Worm (Caenorhabditis elegans) whole organism, L4 larva: ENCODE data around the gene C49F8.15.

Experiments
- D1046.2 ChIP-seq: fragments of 200-800 bp; sonication (Bioruptor generic); IDR thresholded peaks from 2 replicates; pipeline ENCODE4 v1.3.6; 2022; ENCODE audit warnings: missing genetic modification characterization, missing compliant biosample characterization
- F26F4.8 ChIP-seq: fragments of 200-800 bp; sonication (Bioruptor generic); conservative IDR thresholded peaks from 2 replicates; pipeline ENCODE4 v1.3.6; 2022; ENCODE audit warnings: missing genetic modification characterization, missing compliant biosample characterization
- T26A8.4 ChIP-seq: fragments of 200-800 bp; sonication (Bioruptor generic); IDR thresholded peaks from 2 replicates; pipeline ENCODE4 v1.3.6; 2022; ENCODE audit warnings: missing genetic modification characterization, missing compliant biosample characterization
- Y75B8A.6 ChIP-seq: fragments of 200-800 bp; sonication (Bioruptor generic); IDR thresholded peaks from 2 replicates; pipeline ENCODE4 v1.3.6; 2022; ENCODE audit warnings: missing genetic modification reagents, missing genetic modification characterization, missing compliant biosample characterization
- ZK546.5 ChIP-seq, 2 experiments: sonication (generic microtip); optimal IDR thresholded peaks; 2 replicates each; lab custom pipeline; 2017; ENCODE audit warnings: missing biosample characterization in 2 of 2, missing genetic modification characterization in 2 of 2
- aha-1 ChIP-seq: fragments of 150-350 bp; peaks from one replicate; lab custom pipeline; 2014; ENCODE audit warnings: missing biosample characterization, missing genetic modification characterization
- ama-1 ChIP-seq: fragments of 150-350 bp; optimal IDR thresholded peaks from 2 replicates; lab custom pipeline; 2014; ENCODE audit warnings: inconsistent platforms, mixed read lengths
- ceh-28 ChIP-seq: fragments of 150-350 bp; optimal IDR thresholded peaks from 2 replicates; lab custom pipeline; 2014; ENCODE audit warnings: missing biosample characterization, missing genetic modification reagents, missing genetic modification characterization
- ceh-44 ChIP-seq: fragments of 200-800 bp; sonication (Bioruptor generic); IDR thresholded peaks from 2 replicates; pipeline ENCODE4 v1.3.6; 2022; ENCODE audit warnings: missing genetic modification reagents, missing genetic modification characterization, missing compliant biosample characterization
- ceh-62 ChIP-seq: sonication (generic microtip); optimal IDR thresholded peaks from 2 replicates; lab custom pipeline; 2017; ENCODE audit warnings: missing biosample characterization, missing genetic modification characterization
- ctbp-1 ChIP-seq: fragments of 200-800 bp; sonication (Bioruptor generic); IDR thresholded peaks from 2 replicates; pipeline ENCODE4 v1.3.6; 2022; ENCODE audit warnings: missing genetic modification reagents, missing genetic modification characterization, missing compliant biosample characterization
- daf-12 ChIP-seq: fragments of 150-350 bp; optimal IDR thresholded peaks from 2 replicates; lab custom pipeline; 2014; ENCODE audit warnings: missing biosample characterization, missing genetic modification reagents, missing genetic modification characterization
- daf-16 ChIP-seq, 3 experiments: sonication (generic microtip); optimal IDR thresholded peaks; 2 replicates each; lab custom pipeline; 2016 to 2017; ENCODE audit warnings: missing genetic modification characterization in 3 of 3, missing genetic modification reagents in 3 of 3, mild to moderate bottlenecking in 2 of 3, missing compliant biosample characterization in 2 of 3, missing biosample characterization in 1 of 3, moderate library complexity in 1 of 3
- daf-19 ChIP-seq: fragments of 200-800 bp; sonication (Bioruptor generic); conservative IDR thresholded peaks from 2 replicates; pipeline ENCODE4 v1.3.6; 2022; ENCODE audit warnings: missing genetic modification characterization, missing compliant biosample characterization
- daf-8 ChIP-seq: fragments of 200-800 bp; sonication (Bioruptor generic); IDR thresholded peaks from 2 replicates; pipeline ENCODE4 v1.3.6; 2022; ENCODE audit warnings: missing genetic modification characterization, missing compliant biosample characterization
- dmd-8 ChIP-seq: fragments of 200-800 bp; sonication (Bioruptor generic); IDR thresholded peaks from 2 replicates; pipeline ENCODE4 v1.3.6; 2022; ENCODE audit warnings: missing genetic modification characterization, missing compliant biosample characterization
- dmd-9 ChIP-seq: fragments of 200-800 bp; sonication (Bioruptor generic); IDR thresholded peaks from 2 replicates; pipeline ENCODE4 v1.3.6; 2022; ENCODE audit warnings: missing genetic modification reagents, missing genetic modification characterization, missing compliant biosample characterization
- dpl-1 ChIP-seq: fragments of 150-350 bp; optimal IDR thresholded peaks from 2 replicates; lab custom pipeline; 2014; ENCODE audit warnings: missing biosample characterization, missing genetic modification reagents, missing genetic modification characterization
- dve-1 ChIP-seq: sonication (generic microtip); optimal IDR thresholded peaks from 2 replicates; lab custom pipeline; 2017; ENCODE audit warnings: antibody characterized with exemption, mild to moderate bottlenecking, missing genetic modification characterization, missing compliant biosample characterization; ENCODE audit not compliant: insufficient read depth
- egl-43 ChIP-seq: fragments of 200-800 bp; sonication (Bioruptor generic); IDR thresholded peaks from 2 replicates; pipeline ENCODE4 v1.3.6; 2022; ENCODE audit warnings: missing genetic modification reagents, missing genetic modification characterization, missing compliant biosample characterization
- fkh-10 ChIP-seq: fragments of 150-350 bp; optimal IDR thresholded peaks from 2 replicates; lab custom pipeline; 2014; ENCODE audit warnings: missing biosample characterization, missing genetic modification reagents, missing genetic modification characterization
- hlh-11 ChIP-seq: fragments of 200-800 bp; sonication (Bioruptor generic); optimal IDR thresholded peaks from 2 replicates; lab custom pipeline; 2018; ENCODE audit warnings: mild to moderate bottlenecking, missing genetic modification characterization, missing compliant biosample characterization
- hlh-30 ChIP-seq: sonication (generic microtip); optimal IDR thresholded peaks from 2 replicates; lab custom pipeline; 2017; ENCODE audit warnings: antibody characterized with exemption, mild to moderate bottlenecking, missing genetic modification characterization, missing compliant biosample characterization; ENCODE audit not compliant: insufficient read depth
- lin-15B ChIP-seq: fragments of 150-350 bp; sonication (generic microtip); optimal IDR thresholded peaks from 3 replicates; lab custom pipeline; 2014; ENCODE audit warnings: missing biosample characterization, missing genetic modification characterization
- madf-9 ChIP-seq: fragments of 200-800 bp; sonication (Bioruptor generic); conservative IDR thresholded peaks from 2 replicates; pipeline ENCODE4 v1.3.6; 2022; ENCODE audit warnings: missing genetic modification reagents, missing genetic modification characterization, missing compliant biosample characterization
- mdl-1 ChIP-seq, 2 experiments: fragments of 150-350 bp in 1 of 2; sonication (generic microtip) in 1 of 2; optimal IDR thresholded peaks; 2 replicates each; lab custom pipeline; 2014 to 2017; ENCODE audit warnings: missing biosample characterization in 2 of 2, missing genetic modification characterization in 2 of 2
- mep-1 ChIP-seq: fragments of 150-350 bp; sonication (generic microtip); optimal IDR thresholded peaks from 3 replicates; lab custom pipeline; 2014; ENCODE audit warnings: missing biosample characterization, missing genetic modification characterization
- mes-2 ChIP-seq: sonication (generic microtip); optimal IDR thresholded peaks from 2 replicates; lab custom pipeline; 2016; ENCODE audit warnings: missing genotype, mild to moderate bottlenecking, missing genetic modification characterization, missing compliant biosample characterization; ENCODE audit not compliant: poor library complexity, severe bottlenecking
- mxl-2 ChIP-seq: fragments of 200-800 bp; sonication (Bioruptor generic); conservative IDR thresholded peaks from 2 replicates; pipeline ENCODE4 v1.3.6; 2022; ENCODE audit warnings: missing genetic modification reagents, missing genetic modification characterization, missing compliant biosample characterization
- mxl-3 ChIP-seq: fragments of 200-800 bp; sonication (Bioruptor generic); optimal IDR thresholded peaks from 2 replicates; lab custom pipeline; 2018; ENCODE audit warnings: mild to moderate bottlenecking, missing genetic modification characterization, missing compliant biosample characterization
- nhr-111 ChIP-seq: fragments of 200-800 bp; sonication (Bioruptor generic); optimal IDR thresholded peaks from 2 replicates; lab custom pipeline; 2018; ENCODE audit warnings: mild to moderate bottlenecking, missing genetic modification characterization, missing compliant biosample characterization
- nhr-25 ChIP-seq: sonication (generic microtip); optimal IDR thresholded peaks from 2 replicates; lab custom pipeline; 2017; ENCODE audit warnings: missing genetic modification characterization, mild to moderate bottlenecking, missing compliant biosample characterization, antibody characterized with exemption, moderate library complexity, borderline replicate concordance; ENCODE audit not compliant: insufficient read depth
- nhr-28 ChIP-seq: fragments of 150-350 bp; optimal IDR thresholded peaks from 2 replicates; lab custom pipeline; 2014; ENCODE audit warnings: missing biosample characterization, missing genetic modification characterization
- nhr-41 ChIP-seq: fragments of 200-800 bp; sonication (Bioruptor generic); IDR thresholded peaks from 2 replicates; pipeline ENCODE4 v1.3.6; 2022; ENCODE audit warnings: missing genetic modification reagents, missing genetic modification characterization, missing compliant biosample characterization
- nhr-42 ChIP-seq: fragments of 200-800 bp; sonication (Bioruptor generic); IDR thresholded peaks from 2 replicates; pipeline ENCODE4 v1.3.6; 2022; ENCODE audit warnings: missing genetic modification characterization, missing compliant biosample characterization
- rbr-2 ChIP-seq: sonication (generic microtip); optimal IDR thresholded peaks from 2 replicates; lab custom pipeline; 2016; ENCODE audit warnings: missing genotype, missing genetic modification characterization, missing compliant biosample characterization
- sdz-12 ChIP-seq: fragments of 200-800 bp; sonication (Bioruptor generic); optimal IDR thresholded peaks from 2 replicates; lab custom pipeline; 2018; ENCODE audit warnings: mild to moderate bottlenecking, missing genetic modification characterization, missing compliant biosample characterization
- set-16 ChIP-seq: fragments of 200-800 bp; sonication (Bioruptor generic); IDR thresholded peaks from 2 replicates; pipeline ENCODE4 v1.3.6; 2022; ENCODE audit warnings: missing genetic modification reagents, missing genetic modification characterization, missing compliant biosample characterization
- skn-1 ChIP-seq: fragments of 150-350 bp; optimal IDR thresholded peaks from 2 replicates; lab custom pipeline; 2014; ENCODE audit warnings: missing biosample characterization, missing genetic modification characterization
- spr-3 ChIP-seq: fragments of 200-800 bp; sonication (Bioruptor generic); optimal IDR thresholded peaks from 2 replicates; lab custom pipeline; 2018; ENCODE audit warnings: mild to moderate bottlenecking, missing genetic modification characterization, missing compliant biosample characterization
- unc-130 ChIP-seq: sonication (generic microtip); optimal IDR thresholded peaks from 2 replicates; lab custom pipeline; 2016; ENCODE audit warnings: missing genetic modification reagents, missing genetic modification characterization, missing compliant biosample characterization
- unc-39 ChIP-seq: sonication (generic microtip); optimal IDR thresholded peaks from 2 replicates; lab custom pipeline; 2017; ENCODE audit warnings: missing biosample characterization, missing genetic modification characterization
- vab-7 ChIP-seq: fragments of 200-800 bp; sonication (Bioruptor generic); IDR thresholded peaks from 2 replicates; pipeline ENCODE4 v1.3.6; 2022; ENCODE audit warnings: missing genetic modification reagents, missing genetic modification characterization, missing compliant biosample characterization
- zfp-2 ChIP-seq: sonication (generic microtip); optimal IDR thresholded peaks from 2 replicates; lab custom pipeline; 2016; ENCODE audit warnings: mild to moderate bottlenecking, missing genetic modification characterization, missing compliant biosample characterization

C49F8.15 gene

ce11 chrX:13362486-13362885, at the start of gene C49F8.15:
TSS of gene C49F8.15 (minus strand) at chrX:13362586.
- no peak for TF ChIP-seq D1046.2 (GFP tag; lab: Robert Waterston, UW)
- no peak for TF ChIP-seq daf-19
- TF ChIP-seq egl-43 (GFP tag; lab: Robert Waterston, UW), result no peak
- no peak for TF ChIP-seq set-16
- no peak for TF ChIP-seq nhr-25 (tag; lab: Kevin White, UChicago)
- no peak for TF ChIP-seq ceh-44 (GFP tag; lab: Robert Waterston, UW)
- TF ChIP-seq mes-2 (tag; lab: Kevin White, UChicago), result no peak
- TF ChIP-seq madf-9 (GFP tag; lab: Robert Waterston, UW), result no peak
- no peak for TF ChIP-seq T26A8.4 (GFP tag; lab: Robert Waterston, UW)
- TF ChIP-seq ama-1 (lab: Kevin White, UChicago), result no peak
- TF ChIP-seq lin-15B (tag; lab: Kevin White, UChicago), result no peak
- no peak for TF ChIP-seq nhr-42 (GFP tag; lab: Robert Waterston, UW)
- TF ChIP-seq daf-12 (tag; lab: Kevin White, UChicago), result no peak
- TF ChIP-seq aha-1 (tag; lab: Kevin White, UChicago), result no peak
- TF ChIP-seq mdl-1 (tag; optimal IDR thresholded peaks at IDR 0.05; lab: Kevin White, UChicago), result no peak
- no peak for TF ChIP-seq mxl-2 (GFP tag; lab: Robert Waterston, UW)
- TF ChIP-seq sdz-12 (GFP tag; lab: Kevin White, UChicago), result no peak
- no peak for TF ChIP-seq F26F4.8 (GFP tag; lab: Robert Waterston, UW)
- no peak for TF ChIP-seq ctbp-1 (GFP tag; lab: Robert Waterston, UW)
- TF ChIP-seq, all 104 proteins: peak for 0

ce11 chrX:13411306-13411705, 48.9 kb upstream of the C49F8.15 start:
- TF ChIP-seq zfp-2 (tag; lab: Kevin White, UChicago) (no peak), vab-7 (GFP tag; lab: Robert Waterston, UW) (no peak), ceh-62 (tag; lab: Kevin White, UChicago) (no peak), nhr-28 (tag; lab: Kevin White, UChicago) (peak; percentile 67), mxl-3 (GFP tag; lab: Kevin White, UChicago) (no peak), dve-1 (peak; percentile 5)

- TF ChIP-seq mxl-2 (GFP tag; lab: Robert Waterston, UW) (no peak), ZK546.5 (tag; optimal IDR thresholded peaks at IDR 0.05; lab: Kevin White, UChicago) (no peak), unc-39 (tag; lab: Kevin White, UChicago) (no peak), daf-16 (GFP tag; optimal IDR thresholded peaks at IDR 0.05; lab: Kevin White, UChicago) (no peak), daf-16 (tag; optimal IDR thresholded peaks at IDR 0.05; lab: Kevin White, UChicago) (peak; percentile 36), dmd-8 (no peak), hlh-30 (tag; lab: Kevin White, UChicago) (no peak), dmd-9 (no peak), Y75B8A.6 (GFP tag; lab: Robert Waterston, UW) (no peak), nhr-28 (tag; lab: Kevin White, UChicago) (peak; percentile 78), hlh-11 (tag; lab: Kevin White, UChicago) (peak; percentile 18), unc-130 (GFP tag; lab: Kevin White, UChicago) (no peak), mep-1 (tag; lab: Kevin White, UChicago) (no peak), nhr-111 (GFP tag; lab: Kevin White, UChicago) (no peak), nhr-41 (GFP tag; lab: Robert Waterston, UW) (no peak), ceh-44 (GFP tag; lab: Robert Waterston, UW) (no peak), rbr-2 (tag; lab: Kevin White, UChicago) (no peak), skn-1 (no peak), fkh-10 (GFP tag; lab: Kevin White, UChicago) (no peak), spr-3 (GFP tag; lab: Kevin White, UChicago) (no peak), ceh-28 (tag; lab: Kevin White, UChicago) (no peak), dpl-1 (GFP tag; lab: Kevin White, UChicago) (no peak), dve-1 (peak; percentile 15), daf-8 (no peak)
These were observed 47.2 kb upstream of the C49F8.15 start, which contains the start of the genes cyp-13B1 and C29F7.1 for ce11 chrX:13409543-13409942. TSS of gene cyp-13B1 (minus strand) at chrX:13409643. TSS of gene C29F7.1 (plus strand) at chrX:13409936.
